Worm (Caenorhabditis elegans) whole organism, late embryonic: Measurements from ENCODE around the gene F35G2.3.
A peak's percentile ranks its signal among the peaks of the same experiment; 100 is the strongest.

Experiments used
- C38D4.7 ChIP-seq: fragments of 200-800 bp; sonication (Bioruptor generic); optimal IDR thresholded peaks from 2 replicates; lab custom pipeline; 2018; ENCODE audit warnings: mild to moderate bottlenecking, missing genetic modification characterization, moderate library complexity, missing compliant biosample characterization
- K02D7.2 ChIP-seq: sonication (generic microtip); optimal IDR thresholded peaks from 2 replicates; lab custom pipeline; 2017; ENCODE audit warnings: mild to moderate bottlenecking, missing genetic modification characterization, missing compliant biosample characterization
- Y22D7AL.16 ChIP-seq: sonication (generic microtip); optimal IDR thresholded peaks from 2 replicates; lab custom pipeline; 2016; ENCODE audit warnings: missing genetic modification characterization, missing compliant biosample characterization
- ama-1 ChIP-seq: fragments of 150-350 bp; optimal IDR thresholded peaks from 2 replicates; lab custom pipeline; 2014
- ceh-14 ChIP-seq: sonication (generic microtip); optimal IDR thresholded peaks from 2 replicates; lab custom pipeline; 2016; ENCODE audit warnings: missing genotype, missing genetic modification characterization, missing compliant biosample characterization
- ceh-18 ChIP-seq: sonication (generic microtip); optimal IDR thresholded peaks from 2 replicates; lab custom pipeline; 2016; ENCODE audit warnings: missing genetic modification characterization, missing compliant biosample characterization
- ceh-19 ChIP-seq: fragments of 200-800 bp; sonication (Bioruptor generic); optimal IDR thresholded peaks from 2 replicates; lab custom pipeline; 2018; ENCODE audit warnings: mild to moderate bottlenecking, missing genetic modification characterization, missing compliant biosample characterization
- ceh-24 ChIP-seq: sonication (generic microtip); optimal IDR thresholded peaks from 2 replicates; lab custom pipeline; 2016; ENCODE audit warnings: mild to moderate bottlenecking, missing genetic modification characterization, missing compliant biosample characterization
- ceh-6 ChIP-seq: fragments of 200-800 bp; sonication (Bioruptor generic); optimal IDR thresholded peaks from 2 replicates; lab custom pipeline; 2018; ENCODE audit warnings: mild to moderate bottlenecking, missing genetic modification characterization, missing compliant biosample characterization
- ceh-9 ChIP-seq: sonication (generic microtip); optimal IDR thresholded peaks from 2 replicates; lab custom pipeline; 2016; ENCODE audit warnings: mild to moderate bottlenecking, missing genetic modification characterization, inconsistent platforms, missing compliant biosample characterization
- che-1 ChIP-seq: sonication (generic microtip); optimal IDR thresholded peaks from 2 replicates; lab custom pipeline; 2016; ENCODE audit warnings: mild to moderate bottlenecking, missing genetic modification characterization, missing compliant biosample characterization
- elt-2 ChIP-seq: sonication (generic microtip); optimal IDR thresholded peaks from 2 replicates; lab custom pipeline; 2016; ENCODE audit warnings: missing genetic modification reagents, missing genetic modification characterization, missing compliant biosample characterization
- elt-4 ChIP-seq: sonication (generic microtip); optimal IDR thresholded peaks from 2 replicates; lab custom pipeline; 2016; ENCODE audit warnings: missing genetic modification characterization, missing compliant biosample characterization
- ets-4 ChIP-seq: sonication (generic microtip); optimal IDR thresholded peaks from 2 replicates; lab custom pipeline; 2016; ENCODE audit warnings: missing genetic modification characterization, missing compliant biosample characterization
- fkh-10 ChIP-seq: fragments of 150-350 bp; optimal IDR thresholded peaks from 2 replicates; lab custom pipeline; 2014; ENCODE audit warnings: missing biosample characterization, missing genetic modification reagents, missing genetic modification characterization
- hlh-13 ChIP-seq: fragments of 200-800 bp; sonication (Bioruptor generic); optimal IDR thresholded peaks from 2 replicates; lab custom pipeline; 2018; ENCODE audit warnings: mild to moderate bottlenecking, missing genetic modification characterization, missing compliant biosample characterization
- hlh-30 ChIP-seq: sonication (generic microtip); optimal IDR thresholded peaks from 2 replicates; lab custom pipeline; 2017; ENCODE audit warnings: antibody characterized with exemption, missing genetic modification characterization, missing compliant biosample characterization; ENCODE audit not compliant: insufficient read depth
- lim-6 ChIP-seq: sonication (generic microtip); optimal IDR thresholded peaks from 2 replicates; lab custom pipeline; 2016; ENCODE audit warnings: missing genetic modification characterization, missing compliant biosample characterization
- lin-11 ChIP-seq: fragments of 200-800 bp; sonication (Bioruptor generic); optimal IDR thresholded peaks from 2 replicates; lab custom pipeline; 2018; ENCODE audit warnings: mild to moderate bottlenecking, missing genetic modification characterization, missing compliant biosample characterization
- nhr-11 ChIP-seq: fragments of 150-350 bp; optimal IDR thresholded peaks from 2 replicates; lab custom pipeline; 2014; ENCODE audit warnings: missing biosample characterization, missing genetic modification characterization
- nhr-232 ChIP-seq: sonication (generic microtip); optimal IDR thresholded peaks from 2 replicates; lab custom pipeline; 2016; ENCODE audit warnings: missing genetic modification characterization, missing compliant biosample characterization
- pat-9 ChIP-seq: fragments of 200-800 bp; sonication (Bioruptor generic); optimal IDR thresholded peaks from 2 replicates; lab custom pipeline; 2018; ENCODE audit warnings: mild to moderate bottlenecking, missing genetic modification characterization, moderate library complexity, missing compliant biosample characterization
- pax-1 ChIP-seq: fragments of 150-350 bp; optimal IDR thresholded peaks from 2 replicates; lab custom pipeline; 2014; ENCODE audit warnings: missing biosample characterization, missing genetic modification characterization
- pros-1 ChIP-seq: fragments of 150-350 bp; optimal IDR thresholded peaks from 2 replicates; lab custom pipeline; 2014; ENCODE audit warnings: missing biosample characterization, missing genetic modification reagents, missing genetic modification characterization
- sox-4 ChIP-seq: sonication (generic microtip); optimal IDR thresholded peaks from 2 replicates; lab custom pipeline; 2017; ENCODE audit warnings: mild to moderate bottlenecking, missing genetic modification characterization, inconsistent platforms, missing compliant biosample characterization
- unc-3 ChIP-seq, 2 experiments: fragments of 200-800 bp in 1 of 2; sonication (Bioruptor generic) in 1 of 2; sonication (generic microtip) in 1 of 2; conservative IDR thresholded peaks in 1 of 2; optimal IDR thresholded peaks in 1 of 2; 2 replicates each; pipeline versions ENCODE4 v1.3.6 to Lab custom; 2016 to 2022; ENCODE audit warnings: missing compliant biosample characterization in 2 of 2, missing genetic modification characterization in 2 of 2, missing genetic modification reagents in 1 of 2
- unc-42 ChIP-seq: sonication (generic microtip); optimal IDR thresholded peaks from 2 replicates; lab custom pipeline; 2016; ENCODE audit warnings: missing genotype, missing genetic modification characterization, missing compliant biosample characterization
- unc-55 ChIP-seq: sonication (generic microtip); optimal IDR thresholded peaks from 2 replicates; lab custom pipeline; 2017; ENCODE audit warnings: missing biosample characterization, missing genetic modification reagents, missing genetic modification characterization
- zip-5 ChIP-seq: sonication (generic microtip); optimal IDR thresholded peaks from 2 replicates; lab custom pipeline; 2016; ENCODE audit warnings: missing genetic modification characterization, missing compliant biosample characterization
- ztf-16 ChIP-seq: sonication (generic microtip); optimal IDR thresholded peaks from 2 replicates; lab custom pipeline; 2017; ENCODE audit warnings: missing genetic modification characterization, missing compliant biosample characterization

Gene F35G2.3

ce11 chrIV:12212814-12213213 is 3.4 kb downstream of the F35G2.3 start:
- TF ChIP-seq ets-4: no peak

- TF ChIP-seq pros-1 (tag; lab: Kevin White, UChicago) (no peak), ets-4 (no peak), unc-3 (GFP tag; conservative IDR thresholded peaks at IDR 0.05; lab: Robert Waterston, UW) (0 out of 2 replicates have a peak, but pooled peaks have one; percentile 10), unc-3 (tag; optimal IDR thresholded peaks at IDR 0.05; lab: Kevin White, UChicago) (no peak), ama-1 (lab: Kevin White, UChicago) (no peak), ceh-19 (GFP tag; lab: Kevin White, UChicago) (no peak), zip-5 (tag; lab: Kevin White, UChicago) (no peak), sox-4 (tag; lab: Kevin White, UChicago) (no peak), lim-6 (tag; lab: Kevin White, UChicago) (no peak), ceh-6 (GFP tag; lab: Kevin White, UChicago) (no peak), unc-55 (GFP tag; lab: Kevin White, UChicago) (peak; percentile 2), Y22D7AL.16 (tag; lab: Kevin White, UChicago) (no peak), unc-42 (tag; lab: Kevin White, UChicago) (no peak)
These were observed 6.4 kb downstream of the F35G2.3 start, which contains the start of gene phy-2 for ce11 chrIV:12215762-12216295. Gene phy-2, minus strand, starts transcription at chrIV:12215987.

DNA sequence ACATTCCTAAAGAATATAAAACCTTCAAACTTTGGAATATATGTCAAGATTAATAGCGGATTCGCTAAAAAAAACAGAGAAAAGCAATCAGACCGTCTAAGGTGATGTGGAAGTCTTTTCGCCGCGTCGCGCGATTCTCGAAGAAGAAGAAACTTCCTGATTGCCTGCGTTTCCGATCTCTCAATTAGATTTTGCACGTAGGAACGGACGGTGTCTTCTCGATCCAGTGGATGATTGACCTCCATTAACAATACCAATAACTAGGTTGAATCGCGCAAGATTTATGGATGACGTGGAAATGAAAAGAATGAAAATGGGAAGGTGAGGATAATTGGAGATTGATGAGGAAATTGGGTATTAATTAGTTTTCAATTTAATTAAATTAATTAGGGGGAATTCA is 7.7 kb downstream of the F35G2.3 start:
- TF ChIP-seq ceh-9 (tag; lab: Kevin White, UChicago) (no peak), ztf-16 (tag; lab: Kevin White, UChicago) (no peak), ceh-24 (no peak), hlh-13 (GFP tag; lab: Kevin White, UChicago) (no peak), pat-9 (no peak), K02D7.2 (tag; lab: Kevin White, UChicago) (no peak), C38D4.7 (GFP tag; lab: Kevin White, UChicago) (no peak), fkh-10 (GFP tag; lab: Kevin White, UChicago) (no peak), Y22D7AL.16 (tag; lab: Kevin White, UChicago) (no peak), nhr-11 (tag; lab: Kevin White, UChicago) (no peak)
- TF ChIP-seq, all 69 proteins: peak for 0

ce11 chrIV:12218253-12218652 is 8.8 kb downstream of the F35G2.3 start:
- peak; percentile 1 for TF ChIP-seq ceh-18 (tag; lab: Kevin White, UChicago)
- no peak for TF ChIP-seq lin-11 (tag; lab: Kevin White, UChicago)

DNA sequence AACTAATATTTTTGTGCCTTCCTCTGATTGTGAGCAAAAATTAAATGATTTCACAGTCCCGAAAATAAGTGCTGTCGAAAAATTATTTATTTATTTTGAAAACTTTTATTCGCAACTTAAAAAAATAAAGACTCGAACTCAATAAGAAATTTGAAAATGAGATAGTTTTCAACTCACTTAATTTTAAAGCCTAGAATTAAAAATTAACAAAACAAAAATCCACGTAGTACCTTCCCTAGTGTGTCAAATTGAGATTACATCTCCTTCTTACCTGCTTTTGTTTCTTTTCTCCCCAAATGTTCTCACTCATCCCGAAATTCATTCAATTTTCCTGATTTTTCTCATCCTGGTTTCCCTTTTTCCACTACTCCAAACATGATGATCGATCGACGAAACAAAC is 9.9 kb downstream of the F35G2.3 start, which contains the start of gene F35G2.5:
Gene F35G2.5 (plus strand): TSS at position 301 of the 400 bp plus-strand sequence.
- TF ChIP-seq C38D4.7 (GFP tag; lab: Kevin White, UChicago): no peak
- TF ChIP-seq pat-9: no peak
- no peak for TF ChIP-seq nhr-232 (tag; lab: Kevin White, UChicago)
- no peak for TF ChIP-seq pax-1 (tag; lab: Kevin White, UChicago)
- TF ChIP-seq ceh-18 (tag; lab: Kevin White, UChicago): no peak
- TF ChIP-seq elt-4: no peak
- TF ChIP-seq ceh-14 (tag; lab: Kevin White, UChicago): no peak
- TF ChIP-seq hlh-30 (tag; lab: Kevin White, UChicago): no peak
- no peak for TF ChIP-seq elt-2 (tag; lab: Kevin White, UChicago)
- no peak for TF ChIP-seq fkh-10 (GFP tag; lab: Kevin White, UChicago)

DNA sequence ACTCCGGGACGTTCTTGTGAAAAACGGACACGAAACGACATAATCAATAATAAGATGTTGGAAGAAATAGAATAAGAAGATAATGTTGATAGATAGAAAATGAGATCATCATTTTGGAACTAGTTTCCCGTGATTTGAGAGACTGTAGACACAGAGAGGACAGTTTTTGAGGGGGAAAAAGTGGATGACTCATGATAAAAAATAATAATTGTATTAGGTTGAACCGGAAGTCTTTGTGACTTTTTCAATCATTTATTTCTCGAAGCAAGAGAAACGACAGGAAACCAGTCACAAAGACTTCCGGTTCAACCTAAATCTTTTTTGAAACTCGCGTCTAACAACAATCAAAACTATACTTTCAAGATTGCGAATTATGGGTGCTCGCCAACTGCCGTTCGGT is 17.6 kb downstream of the F35G2.3 start, which contains the start of gene mlt-3:
Gene mlt-3 (minus strand): TSS at position 101 of the 400 bp plus-strand sequence.
- TF ChIP-seq che-1 (no peak), ets-4 (no peak)
